Worm (Caenorhabditis elegans) whole organism, L2 larva: ENCODE results near the gene K08D12.4.
A peak's percentile ranks its signal among the peaks of the same experiment; 100 is the strongest.

Experiments
- C34F6.9 ChIP-seq: fragments of 150-350 bp; optimal IDR thresholded peaks from 2 replicates; lab custom pipeline; 2014; ENCODE audit warnings: missing biosample characterization, missing genetic modification characterization
- F13H6.1 ChIP-seq: sonication (generic microtip); optimal IDR thresholded peaks from 2 replicates; lab custom pipeline; 2016; ENCODE audit warnings: missing genetic modification characterization, missing compliant biosample characterization
- R02D3.7 ChIP-seq: fragments of 150-350 bp; optimal IDR thresholded peaks from 2 replicates; lab custom pipeline; 2014; ENCODE audit warnings: missing biosample characterization, missing genetic modification characterization
- Y55F3AM.14 ChIP-seq: fragments of 200-800 bp; sonication (Bioruptor generic); optimal IDR thresholded peaks from 2 replicates; lab custom pipeline; 2018; ENCODE audit warnings: mild to moderate bottlenecking, missing genetic modification characterization, missing compliant biosample characterization
- alr-1 ChIP-seq: fragments of 150-350 bp; optimal IDR thresholded peaks from 2 replicates; lab custom pipeline; 2014; ENCODE audit warnings: missing biosample characterization, missing genetic modification characterization
- aly-2 ChIP-seq: fragments of 150-350 bp; optimal IDR thresholded peaks from 2 replicates; lab custom pipeline; 2014; ENCODE audit warnings: missing biosample characterization, missing genetic modification characterization
- ama-1 ChIP-seq: fragments of 150-350 bp; optimal IDR thresholded peaks from 2 replicates; lab custom pipeline; 2018; ENCODE audit warnings: inconsistent platforms
- blmp-1 ChIP-seq: sonication (generic microtip); optimal IDR thresholded peaks from 2 replicates; lab custom pipeline; 2017; ENCODE audit warnings: missing genetic modification characterization, mild to moderate bottlenecking, missing compliant biosample characterization, antibody characterized with exemption, moderate library complexity; ENCODE audit not compliant: insufficient read depth
- ceh-16 ChIP-seq: fragments of 150-350 bp; optimal IDR thresholded peaks from 2 replicates; lab custom pipeline; 2014; ENCODE audit warnings: missing biosample characterization, missing genetic modification characterization
- ceh-82 ChIP-seq: fragments of 150-350 bp; optimal IDR thresholded peaks from 2 replicates; lab custom pipeline; 2014; ENCODE audit warnings: missing biosample characterization, missing genetic modification characterization
- crh-2 ChIP-seq: sonication (generic microtip); optimal IDR thresholded peaks from 2 replicates; lab custom pipeline; 2017; ENCODE audit warnings: missing biosample characterization, missing genetic modification characterization
- dmd-4 ChIP-seq: sonication (generic microtip); optimal IDR thresholded peaks from 2 replicates; lab custom pipeline; 2017; ENCODE audit warnings: missing biosample characterization, missing genetic modification characterization
- egl-27 ChIP-seq: sonication (generic microtip); optimal IDR thresholded peaks from 3 replicates; lab custom pipeline; 2017; ENCODE audit warnings: missing biosample characterization, missing genetic modification reagents, missing genetic modification characterization
- elt-1 ChIP-seq: fragments of 150-350 bp; optimal IDR thresholded peaks from 2 replicates; lab custom pipeline; 2014; ENCODE audit warnings: missing biosample characterization, missing genetic modification characterization
- elt-3 ChIP-seq: sonication (generic microtip); optimal IDR thresholded peaks from 2 replicates; lab custom pipeline; 2017; ENCODE audit warnings: missing biosample characterization, missing genetic modification characterization
- fos-1 ChIP-seq: fragments of 150-350 bp; optimal IDR thresholded peaks from 2 replicates; lab custom pipeline; 2014; ENCODE audit warnings: missing biosample characterization, missing genetic modification characterization
- gmeb-1 ChIP-seq: fragments of 150-350 bp; optimal IDR thresholded peaks from 2 replicates; lab custom pipeline; 2014; ENCODE audit warnings: missing biosample characterization, missing genetic modification characterization
- lin-11 ChIP-seq: fragments of 150-350 bp; sonication (generic microtip); optimal IDR thresholded peaks from 2 replicates; lab custom pipeline; 2014; ENCODE audit warnings: missing biosample characterization, missing genetic modification characterization, inconsistent platforms, mixed read lengths
- lin-13 ChIP-seq: fragments of 150-350 bp; optimal IDR thresholded peaks from 2 replicates; lab custom pipeline; 2014; ENCODE audit warnings: missing biosample characterization, missing genetic modification reagents, missing genetic modification characterization
- lin-39 ChIP-seq: fragments of 150-350 bp; optimal IDR thresholded peaks from 2 replicates; lab custom pipeline; 2014; ENCODE audit warnings: missing biosample characterization, missing genetic modification reagents, missing genetic modification characterization
- lsy-2 ChIP-seq, 2 experiments: fragments of 150-350 bp in 1 of 2; sonication (generic microtip) in 1 of 2; optimal IDR thresholded peaks; 2 replicates each; lab custom pipeline; 2014 to 2017; ENCODE audit warnings: missing biosample characterization in 2 of 2, missing genetic modification characterization in 2 of 2
- mab-5 ChIP-seq: fragments of 150-350 bp; optimal IDR thresholded peaks from 2 replicates; lab custom pipeline; 2014; ENCODE audit warnings: missing biosample characterization, missing genetic modification characterization
- mbf-1 ChIP-seq: sonication (generic microtip); optimal IDR thresholded peaks from 2 replicates; lab custom pipeline; 2017; ENCODE audit warnings: missing biosample characterization, missing genetic modification characterization
- mdl-1 ChIP-seq, 2 experiments: fragments of 150-350 bp in 1 of 2; sonication (generic microtip) in 1 of 2; optimal IDR thresholded peaks; 2 replicates each; lab custom pipeline; 2017; ENCODE audit warnings: missing biosample characterization in 2 of 2, missing genetic modification characterization in 2 of 2
- nhr-10 ChIP-seq: sonication (generic microtip); optimal IDR thresholded peaks from 2 replicates; lab custom pipeline; 2017; ENCODE audit warnings: missing biosample characterization, missing genetic modification characterization
- nhr-11 ChIP-seq: fragments of 150-350 bp; optimal IDR thresholded peaks from 2 replicates; lab custom pipeline; 2014; ENCODE audit warnings: missing biosample characterization, missing genetic modification characterization
- nhr-12 ChIP-seq: fragments of 150-350 bp; optimal IDR thresholded peaks from 2 replicates; lab custom pipeline; 2014; ENCODE audit warnings: missing biosample characterization, missing genetic modification characterization
- nhr-129 ChIP-seq: fragments of 150-350 bp; optimal IDR thresholded peaks from 2 replicates; lab custom pipeline; 2014; ENCODE audit warnings: missing biosample characterization, missing genetic modification characterization
- nhr-21 ChIP-seq: fragments of 150-350 bp; optimal IDR thresholded peaks from 2 replicates; lab custom pipeline; 2014; ENCODE audit warnings: missing biosample characterization, missing genetic modification characterization
- nhr-23 ChIP-seq: fragments of 150-350 bp; optimal IDR thresholded peaks from 2 replicates; lab custom pipeline; 2014; ENCODE audit warnings: missing biosample characterization, missing genetic modification reagents, missing genetic modification characterization
- nhr-237 ChIP-seq: fragments of 150-350 bp; optimal IDR thresholded peaks from 2 replicates; lab custom pipeline; 2014; ENCODE audit warnings: missing biosample characterization, missing genetic modification characterization
- nhr-25 ChIP-seq: fragments of 150-350 bp; sonication (generic microtip); optimal IDR thresholded peaks from 3 replicates; lab custom pipeline; 2014; ENCODE audit warnings: missing biosample characterization, missing genetic modification characterization
- nhr-6 ChIP-seq: fragments of 150-350 bp; optimal IDR thresholded peaks from 2 replicates; lab custom pipeline; 2014; ENCODE audit warnings: missing biosample characterization, missing genetic modification characterization
- nhr-77 ChIP-seq: fragments of 150-350 bp; optimal IDR thresholded peaks from 2 replicates; lab custom pipeline; 2014; ENCODE audit warnings: missing biosample characterization, missing genetic modification characterization
- peb-1 ChIP-seq: fragments of 150-350 bp; optimal IDR thresholded peaks from 2 replicates; lab custom pipeline; 2014; ENCODE audit warnings: missing biosample characterization, missing genetic modification characterization
- sem-4 ChIP-seq: fragments of 150-350 bp; optimal IDR thresholded peaks from 2 replicates; lab custom pipeline; 2014; ENCODE audit warnings: missing biosample characterization, missing genetic modification reagents, missing genetic modification characterization
- skn-1 ChIP-seq: sonication (generic microtip); optimal IDR thresholded peaks from 2 replicates; lab custom pipeline; 2017; ENCODE audit warnings: missing biosample characterization, missing genetic modification characterization
- sma-3 ChIP-seq: sonication (generic microtip); optimal IDR thresholded peaks from 2 replicates; lab custom pipeline; 2016; ENCODE audit warnings: missing genetic modification reagents, missing genetic modification characterization, missing compliant biosample characterization
- sma-9 ChIP-seq, 2 experiments: fragments of 150-350 bp in 1 of 2; sonication (generic microtip) in 1 of 2; optimal IDR thresholded peaks; 2 replicates each; lab custom pipeline; 2014 to 2016; ENCODE audit warnings: missing genetic modification characterization in 2 of 2, mild to moderate bottlenecking in 1 of 2, missing biosample characterization in 1 of 2, missing compliant biosample characterization in 1 of 2, missing genetic modification reagents in 1 of 2, moderate library complexity in 1 of 2
- snpc-4 ChIP-seq: fragments of 150-350 bp; optimal IDR thresholded peaks from 2 replicates; lab custom pipeline; 2014; ENCODE audit warnings: missing biosample characterization, missing genetic modification characterization
- unc-55 ChIP-seq: fragments of 150-350 bp; sonication (generic microtip); optimal IDR thresholded peaks from 3 replicates; lab custom pipeline; 2014; ENCODE audit warnings: missing biosample characterization, missing genetic modification reagents, missing genetic modification characterization
- unc-62 ChIP-seq: fragments of 150-350 bp; optimal IDR thresholded peaks from 2 replicates; lab custom pipeline; 2014; ENCODE audit warnings: missing biosample characterization, missing genetic modification reagents, missing genetic modification characterization
- zag-1 ChIP-seq: fragments of 150-350 bp; optimal IDR thresholded peaks from 2 replicates; lab custom pipeline; 2014; ENCODE audit warnings: missing biosample characterization, missing genetic modification characterization
- ztf-1 ChIP-seq: fragments of 200-800 bp; sonication (Bioruptor generic); conservative IDR thresholded peaks from 2 replicates; pipeline ENCODE4 v1.3.6; 2022; ENCODE audit warnings: missing genetic modification characterization, missing compliant biosample characterization
- ztf-11 ChIP-seq: sonication (generic microtip); optimal IDR thresholded peaks from 2 replicates; lab custom pipeline; 2017; ENCODE audit warnings: missing biosample characterization, missing genetic modification characterization
- ztf-4 ChIP-seq: fragments of 150-350 bp; optimal IDR thresholded peaks from 2 replicates; lab custom pipeline; 2014; ENCODE audit warnings: missing biosample characterization, missing genetic modification characterization

The K08D12.4 gene

DNA sequence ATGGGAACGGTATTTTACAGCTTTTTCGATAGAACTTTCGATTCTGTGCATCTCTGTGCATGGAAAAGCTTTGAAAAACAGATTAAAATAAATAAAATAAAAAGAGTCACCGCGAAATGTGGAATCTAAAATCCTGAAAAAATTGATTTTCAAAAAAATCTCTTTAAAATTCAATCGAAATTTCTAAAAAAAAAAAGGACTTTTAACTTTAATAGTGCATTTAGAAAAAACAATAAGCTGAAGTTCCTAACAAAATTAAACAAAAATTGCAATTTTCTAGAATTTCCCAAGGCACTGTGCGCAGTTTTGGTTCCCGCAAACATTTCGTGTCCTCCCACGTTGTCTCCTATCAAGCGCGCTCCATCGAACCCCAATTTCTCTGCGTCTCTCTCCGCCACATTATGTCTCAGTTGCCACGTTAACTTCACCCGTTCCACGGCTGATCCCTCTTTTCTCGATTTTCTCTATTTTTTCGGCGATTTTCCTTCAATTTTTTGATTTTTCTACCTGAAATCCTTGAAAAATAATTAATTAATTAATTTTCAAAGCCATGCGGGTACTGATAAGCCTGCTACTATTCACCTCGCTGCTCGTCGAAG is 38.5 kb downstream of the K08D12.4 start, which contains the start of the genes Y41D4A.6 and Y41D4A.4:
TSS of gene Y41D4A.6 (minus strand) at position 51 of the 599 bp plus-strand sequence.
TSS of gene Y41D4A.4 (plus strand) at position 549 of the 599 bp plus-strand sequence.
- TF ChIP-seq C34F6.9 (tag; lab: Kevin White, UChicago) (peak; percentile 85), aly-2 (tag; lab: Kevin White, UChicago) (no peak), ama-1 (lab: Kevin White, UChicago) (no peak), unc-55 (GFP tag; lab: Kevin White, UChicago) (peak; percentile 90), nhr-11 (tag; lab: Kevin White, UChicago) (no peak), mbf-1 (no peak), lsy-2 (tag; optimal IDR thresholded peaks at IDR 0.05; lab: Kevin White, UChicago) (peak; percentile 52 to 87), peb-1 (tag; lab: Kevin White, UChicago) (no peak), ztf-11 (tag; lab: Kevin White, UChicago) (no peak), lin-13 (GFP tag; lab: Kevin White, UChicago) (peak; percentile 86), dmd-4 (tag; lab: Kevin White, UChicago) (no peak), snpc-4 (tag; lab: Kevin White, UChicago) (peak; percentile 42), elt-1 (tag; lab: Kevin White, UChicago) (no peak), unc-62 (GFP tag; lab: Kevin White, UChicago) (no peak), zag-1 (peak; percentile 44), skn-1 (no peak), alr-1 (tag; lab: Kevin White, UChicago) (no peak), nhr-237 (tag; lab: Kevin White, UChicago) (no peak), sma-3 (GFP tag; lab: Kevin White, UChicago) (peak; percentile 90), sma-9 (GFP tag; optimal IDR thresholded peaks at IDR 0.05; lab: Kevin White, UChicago) (peak; percentile 74), sma-9 (tag; optimal IDR thresholded peaks at IDR 0.05; lab: Kevin White, UChicago) (no peak), mab-5 (tag; lab: Kevin White, UChicago) (peak; percentile 43), fos-1 (peak; percentile 77), crh-2 (tag; lab: Kevin White, UChicago) (peak; percentile 100), elt-3 (no peak), nhr-12 (tag; lab: Kevin White, UChicago) (no peak), sem-4 (peak; percentile 56), lin-11 (tag; lab: Kevin White, UChicago) (peak; percentile 38), nhr-129 (peak; percentile 79), lin-39 (tag; lab: Kevin White, UChicago) (no peak), F13H6.1 (tag; lab: Kevin White, UChicago) (peak; percentile 82), egl-27 (no peak), nhr-6 (tag; lab: Kevin White, UChicago) (peak; percentile 31), nhr-21 (tag; lab: Kevin White, UChicago) (peak; percentile 59), nhr-10 (tag; lab: Kevin White, UChicago) (no peak), nhr-77 (tag; lab: Kevin White, UChicago) (no peak), nhr-25 (tag; lab: Kevin White, UChicago) (peak; percentile 72), R02D3.7 (tag; lab: Kevin White, UChicago) (no peak), ceh-16 (tag; lab: Kevin White, UChicago) (peak; percentile 20), ztf-4 (tag; lab: Kevin White, UChicago) (peak; percentile 66), nhr-23 (tag; lab: Kevin White, UChicago) (no peak), ztf-1 (GFP tag; lab: Robert Waterston, UW) (no peak), gmeb-1 (tag; lab: Kevin White, UChicago) (peak; percentile 78), Y55F3AM.14 (GFP tag; lab: Kevin White, UChicago) (peak; percentile 61), ceh-82 (tag; lab: Kevin White, UChicago) (peak; percentile 8), blmp-1 (tag; lab: Kevin White, UChicago) (no peak), mdl-1 (tag; optimal IDR thresholded peaks at IDR 0.05; lab: Kevin White, UChicago) (peak in 1 of 2 experiments; percentile 69)
